Worm (Caenorhabditis elegans) whole organism, L4 larva: ENCODE results near the gene clic-1.

Experiments
- F26F4.8 ChIP-seq: fragments of 200-800 bp; sonication (Bioruptor generic); conservative IDR thresholded peaks from 2 replicates; pipeline ENCODE4 v1.3.6; 2022; ENCODE audit warnings: missing genetic modification characterization, missing compliant biosample characterization
- ceh-28 ChIP-seq: fragments of 150-350 bp; optimal IDR thresholded peaks from 2 replicates; lab custom pipeline; 2014; ENCODE audit warnings: missing biosample characterization, missing genetic modification reagents, missing genetic modification characterization
- fkh-10 ChIP-seq: fragments of 150-350 bp; optimal IDR thresholded peaks from 2 replicates; lab custom pipeline; 2014; ENCODE audit warnings: missing biosample characterization, missing genetic modification reagents, missing genetic modification characterization
- lin-29 ChIP-seq: fragments of 200-800 bp; sonication (Bioruptor generic); IDR thresholded peaks from 2 replicates; pipeline ENCODE4 v1.3.6; 2022; ENCODE audit warnings: missing genetic modification reagents, missing genetic modification characterization, missing compliant biosample characterization
- nhr-111 ChIP-seq: fragments of 200-800 bp; sonication (Bioruptor generic); optimal IDR thresholded peaks from 2 replicates; lab custom pipeline; 2018; ENCODE audit warnings: mild to moderate bottlenecking, missing genetic modification characterization, missing compliant biosample characterization
- nhr-28 ChIP-seq: fragments of 150-350 bp; optimal IDR thresholded peaks from 2 replicates; lab custom pipeline; 2014; ENCODE audit warnings: missing biosample characterization, missing genetic modification characterization
- nhr-41 ChIP-seq: fragments of 200-800 bp; sonication (Bioruptor generic); IDR thresholded peaks from 2 replicates; pipeline ENCODE4 v1.3.6; 2022; ENCODE audit warnings: missing genetic modification reagents, missing genetic modification characterization, missing compliant biosample characterization
- nhr-77 ChIP-seq: fragments of 150-350 bp; optimal IDR thresholded peaks from 2 replicates; lab custom pipeline; 2014; ENCODE audit warnings: missing biosample characterization, missing genetic modification characterization
- pqm-1 ChIP-seq: sonication (generic microtip); optimal IDR thresholded peaks from 2 replicates; lab custom pipeline; 2017; ENCODE audit warnings: missing biosample characterization, missing genetic modification characterization
- zfp-3 ChIP-seq: fragments of 200-800 bp; sonication (Bioruptor generic); conservative IDR thresholded peaks from 2 replicates; pipeline ENCODE4 v1.3.6; 2022; ENCODE audit warnings: missing genetic modification reagents, missing genetic modification characterization, missing compliant biosample characterization

DNA sequence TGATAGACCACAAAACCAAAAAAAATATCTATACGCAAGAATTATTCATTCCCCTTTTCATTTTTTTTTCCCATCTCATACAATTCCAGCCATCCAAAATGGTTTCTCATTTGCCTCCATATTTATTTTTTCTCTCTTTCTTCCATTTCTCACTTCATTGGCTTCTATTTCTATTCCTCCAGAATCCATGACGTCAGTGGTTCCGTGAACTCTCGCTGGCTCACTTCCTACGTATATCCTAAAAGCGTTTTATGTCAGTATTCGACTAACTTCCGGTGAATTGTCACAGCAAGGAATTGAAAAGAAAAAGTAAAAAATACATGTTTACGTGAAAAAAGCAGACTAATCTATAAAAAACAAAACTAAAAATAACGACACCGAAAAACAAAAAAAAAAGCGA is 7.8 kb downstream of the clic-1 start:
- TF ChIP-seq F26F4.8 (GFP tag; lab: Robert Waterston, UW), result no peak
- no peak for TF ChIP-seq fkh-10 (GFP tag; lab: Kevin White, UChicago)
- no peak for TF ChIP-seq nhr-41 (GFP tag; lab: Robert Waterston, UW)
- no peak for TF ChIP-seq nhr-111 (GFP tag; lab: Kevin White, UChicago)
- no peak for TF ChIP-seq zfp-3
- no peak for TF ChIP-seq nhr-77 (tag; lab: Kevin White, UChicago)
- no peak for TF ChIP-seq nhr-28 (tag; lab: Kevin White, UChicago)
- TF ChIP-seq pqm-1 (tag; lab: Kevin White, UChicago), result no peak
- TF ChIP-seq ceh-28 (tag; lab: Kevin White, UChicago), result no peak
- no peak for TF ChIP-seq lin-29 (GFP tag; lab: Robert Waterston, UW)
